Worm (Caenorhabditis elegans) whole organism, mixed stage, embryonic: ENCODE results near the gene crn-5.

Experiments
- M03D4.4 ChIP-seq: sonication (generic microtip); optimal IDR thresholded peaks from 2 replicates; lab custom pipeline; 2017; ENCODE audit warnings: mild to moderate bottlenecking, missing genetic modification characterization, missing compliant biosample characterization
- bed-3 ChIP-seq: fragments of 200-800 bp; sonication (Bioruptor generic); optimal IDR thresholded peaks from 3 replicates; lab custom pipeline; 2018; ENCODE audit warnings: mild to moderate bottlenecking, missing genetic modification characterization, moderate library complexity, missing compliant biosample characterization
- blmp-1 ChIP-seq: fragments of 150-350 bp; optimal IDR thresholded peaks from 2 replicates; lab custom pipeline; 2014; ENCODE audit warnings: missing biosample characterization, missing genetic modification characterization
- ceh-39 ChIP-seq: fragments of 150-350 bp; optimal IDR thresholded peaks from 2 replicates; lab custom pipeline; 2014; ENCODE audit warnings: missing biosample characterization, missing genetic modification characterization
- ceh-43 ChIP-seq: fragments of 200-800 bp; sonication (Bioruptor generic); optimal IDR thresholded peaks from 2 replicates; lab custom pipeline; 2018; ENCODE audit warnings: mild to moderate bottlenecking, missing genetic modification characterization, moderate library complexity, missing compliant biosample characterization
- ceh-83 ChIP-seq: fragments of 200-800 bp; sonication (Bioruptor generic); optimal IDR thresholded peaks from 2 replicates; lab custom pipeline; 2018; ENCODE audit warnings: mild to moderate bottlenecking, missing genetic modification characterization, missing compliant biosample characterization
- ces-1 ChIP-seq: fragments of 150-350 bp; optimal IDR thresholded peaks from 2 replicates; lab custom pipeline; 2014; ENCODE audit warnings: missing biosample characterization, missing genetic modification reagents, missing genetic modification characterization
- cnd-1 ChIP-seq: fragments of 200-800 bp; sonication (Bioruptor generic); optimal IDR thresholded peaks from 2 replicates; lab custom pipeline; 2018; ENCODE audit warnings: mild to moderate bottlenecking, missing genetic modification characterization, missing compliant biosample characterization
- drap-1 ChIP-seq: fragments of 200-800 bp; sonication (Bioruptor generic); optimal IDR thresholded peaks from 3 replicates; lab custom pipeline; 2018; ENCODE audit warnings: mild to moderate bottlenecking, missing genetic modification characterization, missing compliant biosample characterization
- elt-1 ChIP-seq: sonication (generic microtip); optimal IDR thresholded peaks from 2 replicates; lab custom pipeline; 2017; ENCODE audit warnings: missing genetic modification characterization, mild to moderate bottlenecking, missing compliant biosample characterization, antibody characterized with exemption, moderate library complexity, borderline replicate concordance; ENCODE audit not compliant: insufficient read depth
- elt-3 ChIP-seq: fragments of 150-350 bp; optimal IDR thresholded peaks from 2 replicates; lab custom pipeline; 2014; ENCODE audit warnings: missing biosample characterization, missing genetic modification characterization
- flh-1 ChIP-seq: fragments of 200-800 bp; sonication (Bioruptor generic); optimal IDR thresholded peaks from 2 replicates; lab custom pipeline; 2018; ENCODE audit warnings: mild to moderate bottlenecking, missing genetic modification characterization, moderate library complexity, missing compliant biosample characterization
- ham-2 ChIP-seq: fragments of 200-800 bp; sonication (Bioruptor generic); optimal IDR thresholded peaks from 2 replicates; lab custom pipeline; 2018; ENCODE audit warnings: mild to moderate bottlenecking, missing genetic modification characterization, missing compliant biosample characterization
- hlh-1 ChIP-seq: fragments of 150-350 bp; optimal IDR thresholded peaks from 2 replicates; lab custom pipeline; 2014; ENCODE audit warnings: missing biosample characterization, missing genetic modification reagents, missing genetic modification characterization
- lin-13 ChIP-seq: fragments of 150-350 bp; optimal IDR thresholded peaks from 2 replicates; lab custom pipeline; 2014; ENCODE audit warnings: missing biosample characterization, missing genetic modification characterization
- lin-32 ChIP-seq: fragments of 200-800 bp; sonication (Bioruptor generic); optimal IDR thresholded peaks from 2 replicates; lab custom pipeline; 2018; ENCODE audit warnings: mild to moderate bottlenecking, missing genetic modification characterization, missing compliant biosample characterization
- lsy-2 ChIP-seq: fragments of 150-350 bp; optimal IDR thresholded peaks from 2 replicates; lab custom pipeline; 2014; ENCODE audit warnings: missing biosample characterization, missing genetic modification characterization
- mab-5 ChIP-seq: fragments of 150-350 bp; optimal IDR thresholded peaks from 2 replicates; lab custom pipeline; 2014; ENCODE audit warnings: missing biosample characterization, missing genetic modification characterization
- mep-1 ChIP-seq: fragments of 150-350 bp; optimal IDR thresholded peaks from 2 replicates; lab custom pipeline; 2017; ENCODE audit warnings: missing biosample characterization, missing genetic modification reagents, missing genetic modification characterization, inconsistent platforms
- mls-2 ChIP-seq: sonication (generic microtip); optimal IDR thresholded peaks from 2 replicates; lab custom pipeline; 2016; ENCODE audit warnings: mild to moderate bottlenecking, missing genetic modification characterization, moderate library complexity, missing compliant biosample characterization
- nhr-12 ChIP-seq: fragments of 150-350 bp; optimal IDR thresholded peaks from 2 replicates; lab custom pipeline; 2014; ENCODE audit warnings: missing biosample characterization, missing genetic modification characterization
- nhr-2 ChIP-seq: fragments of 150-350 bp; optimal IDR thresholded peaks from 2 replicates; lab custom pipeline; 2014; ENCODE audit warnings: missing biosample characterization, missing genetic modification characterization
- nhr-237 ChIP-seq: fragments of 150-350 bp; optimal IDR thresholded peaks from 2 replicates; lab custom pipeline; 2014; ENCODE audit warnings: missing biosample characterization, missing genetic modification characterization
- nhr-28 ChIP-seq: fragments of 150-350 bp; optimal IDR thresholded peaks from 2 replicates; lab custom pipeline; 2014; ENCODE audit warnings: missing biosample characterization, missing genetic modification characterization
- nhr-76 ChIP-seq: sonication (generic microtip); optimal IDR thresholded peaks from 2 replicates; lab custom pipeline; 2017; ENCODE audit warnings: missing biosample characterization, missing genetic modification characterization
- pha-4 ChIP-seq: fragments of 150-350 bp; optimal IDR thresholded peaks from 2 replicates; lab custom pipeline; 2018; ENCODE audit warnings: missing biosample characterization, missing genetic modification reagents, missing genetic modification characterization
- sem-2 ChIP-seq: fragments of 200-800 bp; sonication (Bioruptor generic); optimal IDR thresholded peaks from 2 replicates; lab custom pipeline; 2018; ENCODE audit warnings: mild to moderate bottlenecking, missing genetic modification characterization, missing compliant biosample characterization
- snpc-4 ChIP-seq: fragments of 150-350 bp; optimal IDR thresholded peaks from 2 replicates; lab custom pipeline; 2014; ENCODE audit warnings: missing biosample characterization, missing genetic modification characterization
- sptf-1 ChIP-seq: sonication (generic microtip); optimal IDR thresholded peaks from 2 replicates; lab custom pipeline; 2017; ENCODE audit warnings: mild to moderate bottlenecking, missing genetic modification characterization, moderate library complexity, missing compliant biosample characterization
- tbx-8 ChIP-seq: fragments of 200-800 bp; sonication (Bioruptor generic); optimal IDR thresholded peaks from 2 replicates; lab custom pipeline; 2018; ENCODE audit warnings: mild to moderate bottlenecking, missing genetic modification characterization, moderate library complexity, missing compliant biosample characterization
- unc-120 ChIP-seq: sonication (generic microtip); optimal IDR thresholded peaks from 2 replicates; lab custom pipeline; 2017; ENCODE audit warnings: missing genetic modification characterization, missing compliant biosample characterization; ENCODE audit not compliant: poor library complexity, severe bottlenecking
- unc-39 ChIP-seq: fragments of 150-350 bp; optimal IDR thresholded peaks from 2 replicates; lab custom pipeline; 2014; ENCODE audit warnings: missing biosample characterization, missing genetic modification characterization
- unc-62 ChIP-seq: fragments of 150-350 bp; optimal IDR thresholded peaks from 2 replicates; lab custom pipeline; 2014; ENCODE audit warnings: missing biosample characterization, missing genetic modification reagents, missing genetic modification characterization
- zip-8 ChIP-seq: fragments of 150-350 bp; optimal IDR thresholded peaks from 2 replicates; lab custom pipeline; 2014; ENCODE audit warnings: missing biosample characterization, missing genetic modification characterization
- ztf-11 ChIP-seq: fragments of 150-350 bp; optimal IDR thresholded peaks from 2 replicates; lab custom pipeline; 2014; ENCODE audit warnings: missing biosample characterization, missing genetic modification characterization

Gene crn-5

DNA sequence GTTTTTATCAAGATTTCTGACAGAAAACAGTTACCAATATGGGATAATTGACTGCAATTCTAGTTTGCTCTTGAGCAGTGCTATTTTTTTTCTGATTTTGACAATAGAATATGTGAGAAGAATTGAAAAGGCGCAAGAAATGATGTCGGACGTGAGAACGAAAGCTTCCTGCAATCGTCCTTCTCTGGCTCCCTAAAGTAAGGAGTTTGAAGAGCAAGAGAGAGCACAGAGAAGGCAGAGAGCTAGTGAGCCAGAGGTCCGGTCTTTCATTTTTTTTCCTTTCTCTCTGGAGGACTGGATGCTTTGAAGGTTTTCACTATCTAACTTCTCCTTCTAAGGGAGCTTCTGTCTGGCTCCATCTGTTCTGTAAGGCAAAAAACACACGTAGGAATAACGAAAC is 42.4 kb upstream of the crn-5 start:
- TF ChIP-seq blmp-1 (tag; lab: Kevin White, UChicago) (no peak), M03D4.4 (tag; lab: Kevin White, UChicago) (no peak), zip-8 (tag; lab: Kevin White, UChicago) (no peak), elt-3 (tag; lab: Kevin White, UChicago) (no peak), ces-1 (GFP tag; lab: Kevin White, UChicago) (peak; percentile 13)

DNA sequence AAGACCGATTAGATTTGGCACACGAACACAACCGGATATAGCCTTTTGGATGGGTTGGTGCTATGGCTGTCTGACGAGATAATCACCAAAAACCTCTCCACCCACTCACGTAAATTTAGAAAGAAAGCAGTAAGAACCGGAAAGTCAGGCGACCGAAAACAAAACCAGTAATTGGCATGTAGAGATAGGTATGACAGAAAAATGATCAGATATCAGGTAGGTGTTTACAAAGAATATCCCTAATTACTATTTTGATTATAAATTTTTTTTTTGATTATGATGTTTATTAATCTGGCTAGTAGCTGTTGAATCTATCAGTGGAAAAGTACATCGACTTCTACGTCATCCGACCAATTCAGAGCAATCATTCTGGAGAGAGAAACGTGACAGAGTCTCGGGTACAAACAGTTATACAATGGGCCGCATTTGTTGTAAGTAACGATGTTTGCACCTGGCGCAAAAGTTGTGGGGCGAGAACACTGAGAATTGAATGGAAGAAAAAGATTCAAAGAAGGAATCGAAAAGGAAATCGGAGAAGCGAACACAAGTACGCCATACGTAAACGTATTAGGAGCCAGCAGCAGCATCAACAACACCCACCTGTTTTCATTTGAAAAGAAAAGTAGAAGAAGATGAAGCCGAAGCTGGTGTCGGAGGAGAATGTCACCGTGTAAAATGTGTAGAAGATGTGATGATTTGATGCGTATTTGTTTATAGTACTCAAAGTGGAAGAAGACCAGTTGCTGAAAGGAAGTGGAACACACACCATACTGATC is 41.5 kb upstream of the crn-5 start:
- TF ChIP-seq nhr-76 (tag; lab: Kevin White, UChicago) (no peak), pha-4 (no peak), mab-5 (tag; lab: Kevin White, UChicago) (no peak), unc-62 (GFP tag; lab: Kevin White, UChicago) (no peak)

DNA sequence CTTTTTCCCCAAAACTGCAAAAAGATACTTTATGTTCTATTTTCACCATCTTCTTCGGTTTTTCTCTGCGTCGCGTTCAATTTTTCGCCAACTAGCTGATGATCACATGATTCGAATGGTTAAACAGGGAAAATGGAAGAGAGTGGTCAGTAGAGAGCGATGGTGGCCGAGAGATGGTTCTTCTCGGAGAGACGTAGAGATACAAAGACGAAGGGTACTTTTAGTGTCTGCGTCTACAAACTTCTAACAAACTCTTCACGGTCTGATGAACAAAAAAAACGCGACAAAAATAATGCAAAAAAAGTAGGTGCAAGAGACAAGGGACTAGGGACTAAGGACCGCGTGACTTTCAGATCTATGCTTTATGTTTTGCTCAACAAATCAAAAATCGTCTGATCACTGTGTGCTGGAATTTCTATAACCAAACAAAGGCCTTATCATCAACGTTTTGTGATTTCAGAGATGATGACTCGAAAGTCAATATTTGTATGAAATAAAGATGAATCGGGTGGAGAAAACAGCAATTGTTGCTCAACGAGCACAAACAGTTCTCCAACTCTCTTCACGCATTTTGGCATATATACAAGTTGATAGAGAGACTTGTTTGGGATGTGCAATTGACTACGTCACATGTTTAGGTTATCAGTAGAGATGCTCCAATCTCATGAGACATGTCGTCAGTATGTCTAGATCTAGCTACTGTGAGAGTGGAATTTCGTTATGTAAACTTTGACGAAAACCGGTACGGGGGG is 40.4 kb upstream of the crn-5 start:
- TF ChIP-seq ham-2 (GFP tag; lab: Kevin White, UChicago), result peak; percentile 41
- peak; percentile 73 for TF ChIP-seq nhr-237
- TF ChIP-seq unc-120 (tag; lab: Kevin White, UChicago), result peak; percentile 71
- TF ChIP-seq zip-8 (tag; lab: Kevin White, UChicago), result no peak
- no peak for TF ChIP-seq elt-3 (tag; lab: Kevin White, UChicago)
- TF ChIP-seq drap-1 (GFP tag; lab: Kevin White, UChicago), result no peak
- TF ChIP-seq blmp-1 (tag; lab: Kevin White, UChicago), result peak; percentile 34
- TF ChIP-seq nhr-2 (tag; lab: Kevin White, UChicago), result peak; percentile 34
- no peak for TF ChIP-seq lin-13 (tag; lab: Kevin White, UChicago)
- peak; percentile 75 for TF ChIP-seq ces-1 (GFP tag; lab: Kevin White, UChicago)
- TF ChIP-seq snpc-4 (tag; lab: Kevin White, UChicago), result no peak
- peak; percentile 32 for TF ChIP-seq unc-62 (GFP tag; lab: Kevin White, UChicago)
- TF ChIP-seq unc-39 (tag; lab: Kevin White, UChicago), result no peak
- TF ChIP-seq nhr-76 (tag; lab: Kevin White, UChicago), result no peak
- no peak for TF ChIP-seq nhr-28 (tag; lab: Kevin White, UChicago)
- no peak for TF ChIP-seq M03D4.4 (tag; lab: Kevin White, UChicago)
- peak; percentile 23 for TF ChIP-seq pha-4
- no peak for TF ChIP-seq nhr-12 (tag; lab: Kevin White, UChicago)
- peak; percentile 49 for TF ChIP-seq hlh-1
- TF ChIP-seq ceh-43 (GFP tag; lab: Kevin White, UChicago), result no peak
- TF ChIP-seq lin-32 (GFP tag; lab: Kevin White, UChicago), result no peak
- no peak for TF ChIP-seq sem-2 (GFP tag; lab: Kevin White, UChicago)
- peak; percentile 59 for TF ChIP-seq mep-1 (tag; lab: Kevin White, UChicago)
- peak; percentile 9 for TF ChIP-seq mls-2 (tag; lab: Kevin White, UChicago)
- no peak for TF ChIP-seq ztf-11 (tag; lab: Kevin White, UChicago)
- TF ChIP-seq lsy-2, result peak; percentile 21
- TF ChIP-seq mab-5 (tag; lab: Kevin White, UChicago), result no peak
- peak; percentile 44 for TF ChIP-seq elt-1 (tag; lab: Kevin White, UChicago)
- TF ChIP-seq ceh-39 (tag; lab: Kevin White, UChicago), result no peak
- no peak for TF ChIP-seq tbx-8 (GFP tag; lab: Kevin White, UChicago)
- no peak for TF ChIP-seq cnd-1 (tag; lab: Kevin White, UChicago)
- no peak for TF ChIP-seq bed-3
- no peak for TF ChIP-seq sptf-1
- TF ChIP-seq ceh-83, result no peak
- TF ChIP-seq flh-1 (GFP tag; lab: Kevin White, UChicago), result no peak
